Worm (Caenorhabditis elegans) whole organism, L4 larva: ENCODE measurements around the gene pie-1.

Experiments used
- F26F4.8 ChIP-seq: fragments of 200-800 bp; sonication (Bioruptor generic); conservative IDR thresholded peaks from 2 replicates; pipeline ENCODE4 v1.3.6; 2022; ENCODE audit warnings: missing genetic modification characterization, missing compliant biosample characterization
- F49E8.2 ChIP-seq: sonication (generic microtip); optimal IDR thresholded peaks from 2 replicates; lab custom pipeline; 2016; ENCODE audit warnings: missing compliant biosample characterization, mild to moderate bottlenecking, missing genetic modification characterization, borderline replicate concordance
- T26A8.4 ChIP-seq: fragments of 200-800 bp; sonication (Bioruptor generic); IDR thresholded peaks from 2 replicates; pipeline ENCODE4 v1.3.6; 2022; ENCODE audit warnings: missing genetic modification characterization, missing compliant biosample characterization
- Y105C5A.15 ChIP-seq: fragments of 200-800 bp; sonication (Bioruptor generic); IDR thresholded peaks from 2 replicates; pipeline ENCODE4 v1.3.6; 2022; ENCODE audit warnings: missing genetic modification characterization, missing compliant biosample characterization
- Y48G9A.11 ChIP-seq: fragments of 200-800 bp; sonication (Bioruptor generic); IDR thresholded peaks from 2 replicates; pipeline ENCODE4 v1.3.6; 2022; ENCODE audit warnings: missing genetic modification reagents, missing genetic modification characterization, missing compliant biosample characterization
- aha-1 ChIP-seq: fragments of 150-350 bp; peaks from one replicate; lab custom pipeline; 2014; ENCODE audit warnings: missing biosample characterization, missing genetic modification characterization
- aly-2 ChIP-seq: sonication (generic microtip); optimal IDR thresholded peaks from 2 replicates; lab custom pipeline; 2018; ENCODE audit warnings: missing biosample characterization, missing genetic modification characterization
- ama-1 ChIP-seq: fragments of 150-350 bp; optimal IDR thresholded peaks from 2 replicates; lab custom pipeline; 2014; ENCODE audit warnings: inconsistent platforms, mixed read lengths
- attf-4 ChIP-seq: sonication (generic microtip); optimal IDR thresholded peaks from 3 replicates; lab custom pipeline; 2017; ENCODE audit warnings: missing biosample characterization, missing genetic modification characterization
- ceh-20 ChIP-seq: fragments of 200-800 bp; sonication (Bioruptor generic); IDR thresholded peaks from 2 replicates; pipeline ENCODE4 v1.3.6; 2022; ENCODE audit warnings: missing genetic modification reagents, missing genetic modification characterization, missing compliant biosample characterization
- ceh-28 ChIP-seq: fragments of 150-350 bp; optimal IDR thresholded peaks from 2 replicates; lab custom pipeline; 2014; ENCODE audit warnings: missing biosample characterization, missing genetic modification reagents, missing genetic modification characterization
- ceh-32 ChIP-seq: sonication (generic microtip); optimal IDR thresholded peaks from 2 replicates; lab custom pipeline; 2016; ENCODE audit warnings: mild to moderate bottlenecking, missing genetic modification characterization, missing compliant biosample characterization; ENCODE audit not compliant: poor library complexity
- ceh-44 ChIP-seq: fragments of 200-800 bp; sonication (Bioruptor generic); IDR thresholded peaks from 2 replicates; pipeline ENCODE4 v1.3.6; 2022; ENCODE audit warnings: missing genetic modification reagents, missing genetic modification characterization, missing compliant biosample characterization
- ceh-82 ChIP-seq: sonication (generic microtip); optimal IDR thresholded peaks from 2 replicates; lab custom pipeline; 2017; ENCODE audit warnings: missing biosample characterization, missing genetic modification characterization
- ces-1 ChIP-seq: fragments of 150-350 bp; sonication (generic microtip); optimal IDR thresholded peaks from 4 replicates; lab custom pipeline; 2014; ENCODE audit warnings: missing biosample characterization, missing genetic modification reagents, missing genetic modification characterization
- ctbp-1 ChIP-seq: fragments of 200-800 bp; sonication (Bioruptor generic); IDR thresholded peaks from 2 replicates; pipeline ENCODE4 v1.3.6; 2022; ENCODE audit warnings: missing genetic modification reagents, missing genetic modification characterization, missing compliant biosample characterization
- dpl-1 ChIP-seq: fragments of 150-350 bp; optimal IDR thresholded peaks from 2 replicates; lab custom pipeline; 2014; ENCODE audit warnings: missing biosample characterization, missing genetic modification reagents, missing genetic modification characterization
- fkh-10 ChIP-seq: fragments of 150-350 bp; optimal IDR thresholded peaks from 2 replicates; lab custom pipeline; 2014; ENCODE audit warnings: missing biosample characterization, missing genetic modification reagents, missing genetic modification characterization
- hif-1 ChIP-seq, 2 experiments: sonication (generic microtip); optimal IDR thresholded peaks; 2 replicates each; lab custom pipeline; 2016 to 2017; ENCODE audit warnings: missing compliant biosample characterization in 2 of 2, missing genetic modification characterization in 2 of 2, missing genetic modification reagents in 2 of 2, missing genotype in 2 of 2, mild to moderate bottlenecking in 1 of 2
- hlh-11 ChIP-seq: fragments of 200-800 bp; sonication (Bioruptor generic); optimal IDR thresholded peaks from 2 replicates; lab custom pipeline; 2018; ENCODE audit warnings: mild to moderate bottlenecking, missing genetic modification characterization, missing compliant biosample characterization
- hlh-30 ChIP-seq: sonication (generic microtip); optimal IDR thresholded peaks from 2 replicates; lab custom pipeline; 2017; ENCODE audit warnings: antibody characterized with exemption, mild to moderate bottlenecking, missing genetic modification characterization, missing compliant biosample characterization; ENCODE audit not compliant: insufficient read depth
- lir-3 ChIP-seq: sonication (generic microtip); optimal IDR thresholded peaks from 2 replicates; lab custom pipeline; 2016; ENCODE audit warnings: mild to moderate bottlenecking, missing genetic modification characterization, missing compliant biosample characterization
- lsy-2 ChIP-seq, 2 experiments: fragments of 150-350 bp in 1 of 2; sonication (generic microtip) in 1 of 2; optimal IDR thresholded peaks; 2 replicates each; lab custom pipeline; 2014 to 2017; ENCODE audit warnings: missing biosample characterization in 2 of 2, missing genetic modification characterization in 2 of 2
- madf-5 ChIP-seq, 2 experiments: fragments of 200-800 bp; sonication (Bioruptor generic); IDR thresholded peaks; 2 replicates each; pipeline ENCODE4 v1.3.6; 2022; ENCODE audit warnings: missing compliant biosample characterization in 2 of 2, missing genetic modification characterization in 2 of 2
- madf-9 ChIP-seq: fragments of 200-800 bp; sonication (Bioruptor generic); conservative IDR thresholded peaks from 2 replicates; pipeline ENCODE4 v1.3.6; 2022; ENCODE audit warnings: missing genetic modification reagents, missing genetic modification characterization, missing compliant biosample characterization
- mdt-29 ChIP-seq: fragments of 200-800 bp; sonication (Bioruptor generic); IDR thresholded peaks from 2 replicates; pipeline ENCODE4 v1.3.6; 2022; ENCODE audit warnings: missing genetic modification reagents, missing genetic modification characterization, missing compliant biosample characterization
- mxl-2 ChIP-seq: fragments of 200-800 bp; sonication (Bioruptor generic); conservative IDR thresholded peaks from 2 replicates; pipeline ENCODE4 v1.3.6; 2022; ENCODE audit warnings: missing genetic modification reagents, missing genetic modification characterization, missing compliant biosample characterization
- mxl-3 ChIP-seq: fragments of 200-800 bp; sonication (Bioruptor generic); optimal IDR thresholded peaks from 2 replicates; lab custom pipeline; 2018; ENCODE audit warnings: mild to moderate bottlenecking, missing genetic modification characterization, missing compliant biosample characterization
- nhr-102 ChIP-seq: sonication (generic microtip); optimal IDR thresholded peaks from 2 replicates; lab custom pipeline; 2016; ENCODE audit warnings: mild to moderate bottlenecking, missing genetic modification characterization, moderate library complexity, missing compliant biosample characterization
- nhr-237 ChIP-seq: sonication (generic microtip); optimal IDR thresholded peaks from 2 replicates; lab custom pipeline; 2017; ENCODE audit warnings: missing biosample characterization, missing genetic modification characterization
- nhr-42 ChIP-seq: fragments of 200-800 bp; sonication (Bioruptor generic); IDR thresholded peaks from 2 replicates; pipeline ENCODE4 v1.3.6; 2022; ENCODE audit warnings: missing genetic modification characterization, missing compliant biosample characterization
- nhr-77 ChIP-seq: fragments of 150-350 bp; optimal IDR thresholded peaks from 2 replicates; lab custom pipeline; 2014; ENCODE audit warnings: missing biosample characterization, missing genetic modification characterization
- pqm-1 ChIP-seq: sonication (generic microtip); optimal IDR thresholded peaks from 2 replicates; lab custom pipeline; 2017; ENCODE audit warnings: missing biosample characterization, missing genetic modification characterization
- rbr-2 ChIP-seq: sonication (generic microtip); optimal IDR thresholded peaks from 2 replicates; lab custom pipeline; 2016; ENCODE audit warnings: missing genotype, missing genetic modification characterization, missing compliant biosample characterization
- sdz-12 ChIP-seq: fragments of 200-800 bp; sonication (Bioruptor generic); optimal IDR thresholded peaks from 2 replicates; lab custom pipeline; 2018; ENCODE audit warnings: mild to moderate bottlenecking, missing genetic modification characterization, missing compliant biosample characterization
- set-16 ChIP-seq: fragments of 200-800 bp; sonication (Bioruptor generic); IDR thresholded peaks from 2 replicates; pipeline ENCODE4 v1.3.6; 2022; ENCODE audit warnings: missing genetic modification reagents, missing genetic modification characterization, missing compliant biosample characterization
- snpc-4 ChIP-seq: fragments of 150-350 bp; optimal IDR thresholded peaks from 2 replicates; lab custom pipeline; 2014; ENCODE audit warnings: missing biosample characterization, missing genetic modification characterization
- spr-1 ChIP-seq: sonication (generic microtip); optimal IDR thresholded peaks from 2 replicates; lab custom pipeline; 2016; ENCODE audit warnings: mild to moderate bottlenecking, missing genetic modification characterization, missing compliant biosample characterization
- unc-39 ChIP-seq: sonication (generic microtip); optimal IDR thresholded peaks from 2 replicates; lab custom pipeline; 2017; ENCODE audit warnings: missing biosample characterization, missing genetic modification characterization
- unc-62 ChIP-seq, 3 experiments: fragments of 150-350 bp in 1 of 3; sonication (generic microtip); optimal IDR thresholded peaks in 2 of 3; peaks in 1 of 3; 1 replicate in 1 of 3; 2 replicates in 2 of 3; lab custom pipeline; 2014 to 2017; ENCODE audit warnings: missing biosample characterization in 3 of 3, missing genetic modification characterization in 3 of 3, missing genetic modification reagents in 3 of 3, missing genotype in 1 of 3
- zag-1 ChIP-seq: fragments of 150-350 bp; optimal IDR thresholded peaks from 2 replicates; lab custom pipeline; 2014; ENCODE audit warnings: missing biosample characterization, missing genetic modification characterization
- zfp-2 ChIP-seq: sonication (generic microtip); optimal IDR thresholded peaks from 2 replicates; lab custom pipeline; 2016; ENCODE audit warnings: mild to moderate bottlenecking, missing genetic modification characterization, missing compliant biosample characterization
- ztf-7 ChIP-seq: fragments of 150-350 bp; optimal IDR thresholded peaks from 2 replicates; lab custom pipeline; 2014; ENCODE audit warnings: missing biosample characterization, missing genetic modification characterization

The pie-1 gene

ce11 chrIII:12466310-12466709 lies 39.6 kb downstream of the pie-1 start, which contains the start of gene pstk-1:
Gene pstk-1, plus strand, starts transcription at chrIII:12466610.
- TF ChIP-seq mxl-2 (GFP tag; lab: Robert Waterston, UW) (no peak), ceh-82 (tag; lab: Kevin White, UChicago) (no peak), Y48G9A.11 (GFP tag; lab: Robert Waterston, UW) (no peak), fkh-10 (GFP tag; lab: Kevin White, UChicago) (no peak), ctbp-1 (GFP tag; lab: Robert Waterston, UW) (no peak), hlh-11 (tag; lab: Kevin White, UChicago) (no peak)

- TF ChIP-seq ceh-82 (tag; lab: Kevin White, UChicago) (no peak), attf-4 (tag; lab: Kevin White, UChicago) (no peak), rbr-2 (tag; lab: Kevin White, UChicago) (no peak), mdt-29 (GFP tag; lab: Robert Waterston, UW) (no peak), F26F4.8 (no peak), unc-39 (no peak), ztf-7 (tag; lab: Kevin White, UChicago) (no peak)
These were observed 42.2 kb downstream of the pie-1 start, which contains the start of gene Y49E10.29 for ce11 chrIII:12468869-12469268. Gene Y49E10.29, plus strand, starts transcription at chrIII:12469169.

ce11 chrIII:12469800-12470199 lies 43.1 kb downstream of the pie-1 start:
- TF ChIP-seq set-16 (GFP tag; lab: Robert Waterston, UW): peak; percentile 88
- TF ChIP-seq hlh-30 (tag; lab: Kevin White, UChicago): no peak

ce11 chrIII:12470589-12470988 lies 43.9 kb downstream of the pie-1 start:
- peak; percentile 39 for TF ChIP-seq aha-1
- TF ChIP-seq rbr-2 (tag; lab: Kevin White, UChicago): no peak
- TF ChIP-seq set-16 (GFP tag; lab: Robert Waterston, UW): peak; percentile 91

ce11 chrIII:12472497-12472896 lies 45.8 kb downstream of the pie-1 start, which contains the start of gene cccp-1:
Gene cccp-1, plus strand, starts transcription at chrIII:12472873.
- TF ChIP-seq ceh-32 (tag; lab: Kevin White, UChicago) (no peak), nhr-77 (tag; lab: Kevin White, UChicago) (no peak), zag-1 (tag; lab: Kevin White, UChicago) (no peak), nhr-237 (tag; lab: Kevin White, UChicago) (no peak), ceh-28 (tag; lab: Kevin White, UChicago) (peak; percentile 81), sdz-12 (GFP tag; lab: Kevin White, UChicago) (no peak), lsy-2 (tag; optimal IDR thresholded peaks at IDR 0.05; lab: Kevin White, UChicago) (peak in 1 of 2 experiments; percentile 43), fkh-10 (GFP tag; lab: Kevin White, UChicago) (peak; percentile 20), ceh-44 (GFP tag; lab: Robert Waterston, UW) (no peak), ceh-20 (no peak), zfp-2 (tag; lab: Kevin White, UChicago) (no peak), T26A8.4 (no peak), Y105C5A.15 (GFP tag; lab: Robert Waterston, UW) (no peak), hif-1 (tag; optimal IDR thresholded peaks at IDR 0.05; lab: Kevin White, UChicago) (no peak), mxl-3 (GFP tag; lab: Kevin White, UChicago) (no peak), unc-62 (GFP tag; optimal IDR thresholded peaks at IDR 0.05 in 1 of 2; lab: Kevin White, UChicago) (no peak), unc-62 (tag; optimal IDR thresholded peaks at IDR 0.05; lab: Kevin White, UChicago) (no peak), ama-1 (lab: Kevin White, UChicago) (no peak), aly-2 (tag; lab: Kevin White, UChicago) (no peak), nhr-102 (tag; lab: Kevin White, UChicago) (no peak), spr-1 (no peak), lir-3 (no peak), dpl-1 (GFP tag; lab: Kevin White, UChicago) (no peak), nhr-42 (GFP tag; lab: Robert Waterston, UW) (no peak), F26F4.8 (no peak), ces-1 (GFP tag; lab: Kevin White, UChicago) (no peak), madf-5 (GFP tag; IDR thresholded peaks at IDR 0.05; lab: Robert Waterston, UW) (no peak), Y48G9A.11 (GFP tag; lab: Robert Waterston, UW) (no peak), snpc-4 (no peak), F49E8.2 (tag; lab: Kevin White, UChicago) (no peak), aha-1 (peak; percentile 89), pqm-1 (no peak), madf-9 (GFP tag; lab: Robert Waterston, UW) (no peak; the same call in 1 of the 2 replicates), ctbp-1 (GFP tag; lab: Robert Waterston, UW) (no peak)
